Fruit fly (Drosophila melanogaster): ENCODE results near the gene rg.

- TF ChIP-seq Crg-1 (GFP tag; optimal IDR thresholded peaks at IDR 0.05) (no peak), bab1 (GFP tag; optimal IDR thresholded peaks at IDR 0.05) (no peak), CG14711 (tag; optimal IDR thresholded peaks at IDR 0.05) (no peak)
These were observed 32.6 kb upstream of the rg start for dm6 chrX:5052994-5053393.
